Worm (Caenorhabditis elegans): Measurements from ENCODE around the gene Y38E10A.22.
A peak's percentile ranks its signal among the peaks of the same experiment; 100 is the strongest.

The Y38E10A.22 gene

ce11 chrII:12677975-12678866 lies 611 bp upstream of the Y38E10A.22 start (continued):
- TF ChIP-seq sup-37 (GFP tag; optimal IDR thresholded peaks at IDR 0.05) (peak; percentile 14), ceh-8 (GFP tag; optimal IDR thresholded peaks at IDR 0.05) (peak; percentile 6), tbx-2 (tag; optimal IDR thresholded peaks at IDR 0.05) (peak; percentile 85), Y116A8C.19 (tag; optimal IDR thresholded peaks at IDR 0.05; ENCODE audit: borderline replicate concordance) (peak; percentile 38), mef-2 (tag; optimal IDR thresholded peaks at IDR 0.05) (no peak), nhr-12 (tag; optimal IDR thresholded peaks at IDR 0.05) (no peak), fkh-4 (tag; optimal IDR thresholded peaks at IDR 0.05; ENCODE audit: borderline replicate concordance) (peak; percentile 90), nhr-71 (tag; optimal IDR thresholded peaks at IDR 0.05) (peak; percentile 88), nhr-20 (tag; optimal IDR thresholded peaks at IDR 0.05) (peak; percentile 82), dpl-1 (GFP tag; optimal IDR thresholded peaks at IDR 0.05) (peak; percentile 83 to 89 (median 87)), fos-1 (tag; optimal IDR thresholded peaks at IDR 0.05) (peak; percentile 68), ama-1 (optimal IDR thresholded peaks at IDR 0.05) (no peak), nhr-85 (tag) (peak; percentile 94), ets-5 (GFP tag; IDR thresholded peaks at IDR 0.05) (no peak), lir-3 (tag; optimal IDR thresholded peaks at IDR 0.05; ENCODE audit: poor library complexity) (peak; percentile 92), nhr-77 (tag; optimal IDR thresholded peaks at IDR 0.05) (peak; percentile 26), lin-14 (GFP tag; optimal IDR thresholded peaks at IDR 0.05) (peak; percentile 90), hlh-4 (tag; optimal IDR thresholded peaks at IDR 0.05) (no peak), sptf-1 (tag; optimal IDR thresholded peaks at IDR 0.05) (no peak), mep-1 (tag; optimal IDR thresholded peaks at IDR 0.05) (peak; percentile 94), nhr-28 (tag; optimal IDR thresholded peaks at IDR 0.05) (no peak), nhr-19 (GFP tag; conservative IDR thresholded peaks at IDR 0.05) (peak; percentile 79), elt-2 (tag; optimal IDR thresholded peaks at IDR 0.05) (peak; percentile 49), unc-98 (GFP tag; IDR thresholded peaks at IDR 0.05) (peak; percentile 75), efl-3 (GFP tag; optimal IDR thresholded peaks at IDR 0.05) (no peak), egl-13 (tag; optimal IDR thresholded peaks at IDR 0.05) (peak; percentile 67), dsc-1 (tag; optimal IDR thresholded peaks at IDR 0.05) (peak; percentile 87), irx-1 (tag; optimal IDR thresholded peaks at IDR 0.05) (peak; percentile 88), ceh-82 (tag; optimal IDR thresholded peaks at IDR 0.05) (peak; percentile 65 to 82 (median 74)), swsn-7 (tag; optimal IDR thresholded peaks at IDR 0.05) (peak; percentile 74), ztf-11 (tag; optimal IDR thresholded peaks at IDR 0.05) (peak in 1 of 2 experiments; percentile 76), rnt-1 (tag; optimal IDR thresholded peaks at IDR 0.05) (peak; percentile 98), skn-1 (tag; optimal IDR thresholded peaks at IDR 0.05) (peak; percentile 77), ceh-63 (GFP tag; optimal IDR thresholded peaks at IDR 0.05) (no peak), ztf-4 (tag; optimal IDR thresholded peaks at IDR 0.05) (no peak), aly-2 (tag; optimal IDR thresholded peaks at IDR 0.05) (peak; percentile 14), mab-9 (GFP tag; IDR thresholded peaks at IDR 0.05) (no peak), unc-62 (GFP tag; optimal IDR thresholded peaks at IDR 0.05) (no peak), lin-39 (tag; optimal IDR thresholded peaks at IDR 0.05) (peak; percentile 40), nhr-237 (tag; optimal IDR thresholded peaks at IDR 0.05) (peak; percentile 61), C16A3.4 (tag; optimal IDR thresholded peaks at IDR 0.05) (peak; percentile 80), unc-130 (tag; optimal IDR thresholded peaks at IDR 0.05) (peak; percentile 37), nhr-11 (tag; optimal IDR thresholded peaks at IDR 0.05) (peak; percentile 57), C34B4.2 (tag; optimal IDR thresholded peaks at IDR 0.05) (no peak), grh-1 (GFP tag; IDR thresholded peaks at IDR 0.05) (0 out of 2 replicates have a peak, but pooled peaks have one; percentile 36), hlh-17 (GFP tag; optimal IDR thresholded peaks at IDR 0.05; ENCODE audit: borderline replicate concordance) (no peak)

Measured in whole organism, L1 larva.